Fruit fly (Drosophila melanogaster): ENCODE data around the gene Elp1.
A peak's percentile ranks its signal among the peaks of the same experiment; 100 is the strongest.

Elp1 gene

DNA sequence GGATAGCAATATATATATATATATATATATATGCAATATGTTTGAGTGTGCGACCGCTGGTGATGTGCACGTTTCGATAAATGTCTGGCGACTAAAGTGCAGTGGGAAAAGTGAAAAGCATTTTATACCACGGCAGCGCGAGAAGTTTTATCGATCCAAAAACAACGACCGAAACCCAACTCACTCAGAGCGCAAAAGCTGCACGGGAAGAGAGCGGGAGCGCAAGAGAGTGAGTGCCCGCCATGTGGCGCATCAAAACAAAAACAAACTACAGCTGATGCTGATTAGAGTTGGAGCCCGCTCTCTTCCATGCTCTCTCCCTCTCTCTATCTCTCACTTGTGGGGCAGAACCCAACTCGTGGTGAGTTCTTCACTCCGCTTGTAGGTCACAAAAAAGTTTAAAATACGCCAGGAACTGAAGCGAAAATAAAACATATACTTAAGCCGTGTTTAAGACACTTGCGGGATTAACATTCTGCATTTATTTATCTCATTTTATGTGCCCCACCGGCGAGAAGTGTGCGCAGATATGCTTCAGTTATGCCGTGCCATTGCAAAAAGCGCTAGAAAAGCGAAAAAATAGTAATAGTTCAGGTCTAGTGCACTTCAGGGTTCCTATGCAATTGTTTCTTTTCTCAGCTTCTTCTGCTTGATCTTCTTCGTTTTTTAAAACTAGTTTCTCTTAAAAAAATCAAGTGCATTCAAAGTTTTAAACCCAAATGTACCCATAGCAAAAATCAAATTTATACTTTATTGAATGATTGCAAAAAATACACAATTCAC is 45.9 kb upstream of the Elp1 start (continued):
- TF ChIP-seq fd102C (GFP tag; optimal IDR thresholded peaks at IDR 0.05) (no peak), CG10209 (GFP tag; optimal IDR thresholded peaks at IDR 0.05) (no peak), zfh1 (GFP tag; IDR thresholded peaks at IDR 0.05) (no peak), Chrac-16 (GFP tag; optimal IDR thresholded peaks at IDR 0.05) (no peak), jing (GFP tag; optimal IDR thresholded peaks at IDR 0.05) (no peak), CG8359 (GFP tag; optimal IDR thresholded peaks at IDR 0.05; ENCODE audit: borderline replicate concordance) (no peak), CG8765 (GFP tag; IDR thresholded peaks at IDR 0.05) (no peak), CG2120 (GFP tag; optimal IDR thresholded peaks at IDR 0.05) (no peak), CG8944 (GFP tag; optimal IDR thresholded peaks at IDR 0.05) (no peak), jumu (GFP tag; optimal IDR thresholded peaks at IDR 0.05) (no peak), CG1602 (GFP tag; optimal IDR thresholded peaks at IDR 0.05) (no peak), twi (tag; optimal IDR thresholded peaks at IDR 0.05) (no peak), rib (GFP tag; IDR thresholded peaks at IDR 0.05) (no peak), stc (GFP tag; IDR thresholded peaks at IDR 0.05) (peak; percentile 32; the same call in 1 of the 2 replicates), Dad (GFP tag; optimal IDR thresholded peaks at IDR 0.05) (no peak), dmrt11E (tag; optimal IDR thresholded peaks at IDR 0.05) (no peak), CG10431 (GFP tag; optimal IDR thresholded peaks at IDR 0.05) (no peak), C15 (GFP tag; IDR thresholded peaks at IDR 0.05) (no peak), al (GFP tag; IDR thresholded peaks at IDR 0.05) (no peak), CG2678 (tag; optimal IDR thresholded peaks at IDR 0.05) (peak; percentile 5), CG10462 (GFP tag; optimal IDR thresholded peaks at IDR 0.05) (no peak), wor (GFP tag; IDR thresholded peaks at IDR 0.05) (no peak), CG14860 (GFP tag; IDR thresholded peaks at IDR 0.05; ENCODE audit: partially characterized antibody) (0 out of 3 replicates have a peak, but pooled peaks have one; percentile 22), CG5180 (GFP tag; optimal IDR thresholded peaks at IDR 0.05) (no peak), CG6654 (GFP tag; optimal IDR thresholded peaks at IDR 0.05) (no peak), CG2202 (tag; optimal IDR thresholded peaks at IDR 0.05) (no peak), Hmr (GFP tag; optimal IDR thresholded peaks at IDR 0.05) (no peak), unpg (GFP tag; optimal IDR thresholded peaks at IDR 0.05) (no peak), NFAT (GFP tag; IDR thresholded peaks at IDR 0.05) (no peak), tll (GFP tag; optimal IDR thresholded peaks at IDR 0.05) (no peak), CG17568 (GFP tag; optimal IDR thresholded peaks at IDR 0.05) (peak; percentile 22), CG4820 (GFP tag; optimal IDR thresholded peaks at IDR 0.05) (no peak), maf-S (GFP tag; optimal IDR thresholded peaks at IDR 0.05) (no peak), Hsf (GFP tag; optimal IDR thresholded peaks at IDR 0.05) (no peak), Drgx (GFP tag; IDR thresholded peaks at IDR 0.05) (peak; percentile 59; the same call in 1 of the 2 replicates), CG9609 (GFP tag; optimal IDR thresholded peaks at IDR 0.05) (no peak), ham (GFP tag; IDR thresholded peaks at IDR 0.05) (no peak), CG42726 (GFP tag; IDR thresholded peaks at IDR 0.05; ENCODE audit: partially characterized antibody) (no peak), schlank (tag; optimal IDR thresholded peaks at IDR 0.05) (no peak), p53 (GFP tag; optimal IDR thresholded peaks at IDR 0.05) (no peak), mld (GFP tag; IDR thresholded peaks at IDR 0.05; ENCODE audit: partially characterized antibody) (no peak), CoRest (tag; optimal IDR thresholded peaks at IDR 0.05) (no peak), CG15479 (GFP tag; optimal IDR thresholded peaks at IDR 0.05) (no peak), tup (GFP tag; optimal IDR thresholded peaks at IDR 0.05) (no peak), BtbVII (GFP tag; optimal IDR thresholded peaks at IDR 0.05) (peak; percentile 44), CG10543 (GFP tag; optimal IDR thresholded peaks at IDR 0.05) (no peak), CG18262 (tag; optimal IDR thresholded peaks at IDR 0.05) (no peak), CG9215 (GFP tag; IDR thresholded peaks at IDR 0.05) (no peak), az2 (GFP tag; optimal IDR thresholded peaks at IDR 0.05) (no peak)
